Fruit fly (Drosophila melanogaster) whole organism, embryonic: ENCODE data around the gene Mink.
A peak's percentile ranks its signal among the peaks of the same experiment; 100 is the strongest.

Experiments
- ATbp ChIP-seq: fragments of 200-800 bp; sonication (Bioruptor generic); optimal IDR thresholded peaks from 2 replicates; lab custom pipeline; 2017; ENCODE audit warnings: missing biosample characterization, mild to moderate bottlenecking, missing genetic modification characterization, missing genetic modification reagents
- CG1024 ChIP-seq: fragments of 200-800 bp; sonication (Bioruptor generic); IDR thresholded peaks from 2 replicates; pipeline ENCODE4 v1.3.6; 2022; ENCODE audit warnings: missing biosample characterization, missing genetic modification characterization
- CG10267 ChIP-seq: fragments of 200-800 bp; sonication (Bioruptor generic); optimal IDR thresholded peaks from 2 replicates; lab custom pipeline; 2018; ENCODE audit warnings: missing biosample characterization, mild to moderate bottlenecking, missing genetic modification characterization, moderate library complexity
- CG10565 ChIP-seq: fragments of 200-800 bp; sonication (Bioruptor generic); optimal IDR thresholded peaks from 3 replicates; lab custom pipeline; 2016; ENCODE audit warnings: missing biosample characterization, mild to moderate bottlenecking, missing genetic modification characterization
- CG12299 ChIP-seq: fragments of 200-800 bp; sonication (Bioruptor generic); optimal IDR thresholded peaks from 2 replicates; lab custom pipeline; 2018; ENCODE audit warnings: missing biosample characterization, mild to moderate bottlenecking, missing genetic modification characterization
- CG12391 ChIP-seq: fragments of 200-800 bp; sonication (Bioruptor generic); optimal IDR thresholded peaks from 3 replicates; lab custom pipeline; 2018; ENCODE audit warnings: missing biosample characterization, mild to moderate bottlenecking, missing genetic modification characterization, moderate library complexity
- CG13775 ChIP-seq: fragments of 200-800 bp; sonication (Bioruptor generic); optimal IDR thresholded peaks from 3 replicates; lab custom pipeline; 2017; ENCODE audit warnings: missing biosample characterization, mild to moderate bottlenecking, missing genetic modification characterization
- CG14710 ChIP-seq: fragments of 200-800 bp; sonication (Bioruptor generic); optimal IDR thresholded peaks from 3 replicates; lab custom pipeline; 2019; ENCODE audit warnings: missing biosample characterization, mild to moderate bottlenecking, missing genetic modification characterization, moderate library complexity
- CG14860 ChIP-seq: fragments of 200-800 bp; sonication (Bioruptor generic); IDR thresholded peaks from 3 replicates; pipeline ENCODE4 v1.3.6; 2022; ENCODE audit warnings: missing biosample characterization, missing genetic modification characterization; ENCODE audit not compliant: partially characterized antibody
- CG16863 ChIP-seq: fragments of 200-800 bp; sonication (Bioruptor generic); optimal IDR thresholded peaks from 3 replicates; lab custom pipeline; 2016; ENCODE audit warnings: missing biosample characterization, missing genetic modification characterization
- CG17328 ChIP-seq: fragments of 200-800 bp; sonication (Bioruptor generic); IDR thresholded peaks from 2 replicates; pipeline ENCODE4 v1.3.6; 2022; ENCODE audit warnings: missing biosample characterization, missing genetic modification characterization
- CG18599 ChIP-seq: fragments of 200-800 bp; sonication (Bioruptor generic); optimal IDR thresholded peaks from 3 replicates; lab custom pipeline; 2017; ENCODE audit warnings: missing biosample characterization, missing genetic modification characterization, mild to moderate bottlenecking, moderate library complexity, missing genetic modification reagents
- CG2678 ChIP-seq: fragments of 200-800 bp; sonication (Bioruptor generic); optimal IDR thresholded peaks from 3 replicates; lab custom pipeline; 2019; ENCODE audit warnings: missing biosample characterization, mild to moderate bottlenecking, missing genetic modification characterization, moderate library complexity
- CG2889 ChIP-seq: fragments of 200-800 bp; sonication (Bioruptor generic); IDR thresholded peaks from 3 replicates; pipeline ENCODE4 v1.3.6; 2022; ENCODE audit warnings: missing biosample characterization, missing genetic modification characterization
- CG31224 ChIP-seq: fragments of 200-800 bp; sonication (Bioruptor generic); IDR thresholded peaks from 2 replicates; pipeline ENCODE4 v1.3.6; 2022; ENCODE audit warnings: missing biosample characterization, missing genetic modification characterization
- CG31365 ChIP-seq: fragments of 200-800 bp; sonication (Bioruptor generic); optimal IDR thresholded peaks from 2 replicates; lab custom pipeline; 2018; ENCODE audit warnings: missing biosample characterization, mild to moderate bottlenecking, missing genetic modification characterization
- CG34422 ChIP-seq: fragments of 200-800 bp; sonication (Bioruptor generic); IDR thresholded peaks from 3 replicates; pipeline ENCODE4 v1.3.6; 2022; ENCODE audit warnings: missing biosample characterization, missing genetic modification characterization
- CG3847 ChIP-seq: fragments of 200-800 bp; sonication (Bioruptor generic); IDR thresholded peaks from 2 replicates; pipeline ENCODE4 v1.3.6; 2022; ENCODE audit warnings: missing biosample characterization, missing genetic modification characterization
- CG3995 ChIP-seq: fragments of 200-800 bp; sonication (Bioruptor generic); optimal IDR thresholded peaks from 3 replicates; lab custom pipeline; 2016; ENCODE audit warnings: missing biosample characterization, missing genetic modification characterization
- CG42726 ChIP-seq: fragments of 200-800 bp; sonication (Bioruptor generic); IDR thresholded peaks from 2 replicates; pipeline ENCODE4 v1.3.6; 2022; ENCODE audit warnings: missing biosample characterization, missing genetic modification characterization; ENCODE audit not compliant: partially characterized antibody
- CG4404 ChIP-seq: fragments of 200-800 bp; sonication (Bioruptor generic); IDR thresholded peaks from 2 replicates; pipeline ENCODE4 v1.3.6; 2022; ENCODE audit warnings: missing biosample characterization, missing genetic modification characterization
- CG4617 ChIP-seq: fragments of 200-800 bp; sonication (Bioruptor generic); optimal IDR thresholded peaks from 3 replicates; lab custom pipeline; 2016; ENCODE audit warnings: missing biosample characterization, missing genetic modification characterization, borderline replicate concordance
- CG7556 ChIP-seq: fragments of 200-800 bp; sonication (Bioruptor generic); optimal IDR thresholded peaks from 2 replicates; lab custom pipeline; 2017; ENCODE audit warnings: missing biosample characterization, mild to moderate bottlenecking, missing genetic modification characterization
- CG8359 ChIP-seq: fragments of 200-800 bp; sonication (Bioruptor generic); optimal IDR thresholded peaks from 2 replicates; lab custom pipeline; 2017; ENCODE audit warnings: missing biosample characterization, mild to moderate bottlenecking, missing genetic modification characterization, borderline replicate concordance
- CG9609 ChIP-seq: fragments of 200-800 bp; sonication (Bioruptor generic); optimal IDR thresholded peaks from 3 replicates; lab custom pipeline; 2016; ENCODE audit warnings: missing biosample characterization, missing genetic modification characterization
- H2.0 ChIP-seq: fragments of 200-800 bp; sonication (Bioruptor generic); IDR thresholded peaks from 2 replicates; pipeline ENCODE4 v1.3.6; 2022; ENCODE audit warnings: missing biosample characterization, missing genetic modification characterization
- HmgD ChIP-seq: fragments of 200-800 bp; sonication (Bioruptor generic); optimal IDR thresholded peaks from 3 replicates; lab custom pipeline; 2016; ENCODE audit warnings: missing biosample characterization, missing genetic modification characterization
- Hr51 ChIP-seq, 2 experiments: fragments of 200-800 bp; sonication (Bioruptor generic); optimal IDR thresholded peaks; 2 replicates in 1 of 2; 3 replicates in 1 of 2; lab custom pipeline; 2016 to 2018; ENCODE audit warnings: missing biosample characterization in 2 of 2, missing genetic modification characterization in 2 of 2, mild to moderate bottlenecking in 1 of 2, moderate library complexity in 1 of 2
- MESR4 ChIP-seq: fragments of 200-800 bp; sonication (Bioruptor generic); optimal IDR thresholded peaks from 2 replicates; lab custom pipeline; 2018; ENCODE audit warnings: missing biosample characterization, mild to moderate bottlenecking, missing genetic modification characterization, moderate library complexity
- Nf-YA ChIP-seq: fragments of 200-800 bp; sonication (Bioruptor generic); IDR thresholded peaks from 2 replicates; pipeline ENCODE4 v1.3.6; 2022; ENCODE audit warnings: missing biosample characterization, missing genetic modification characterization
- Optix ChIP-seq: fragments of 200-800 bp; sonication (Bioruptor generic); IDR thresholded peaks from 3 replicates; pipeline ENCODE4 v1.3.6; 2022; ENCODE audit warnings: missing biosample characterization, missing genetic modification characterization
- Sin3A ChIP-seq: fragments of >200 bp; optimal IDR thresholded peaks from 2 replicates; lab custom pipeline; 2018
- ab ChIP-seq: fragments of 200-800 bp; sonication (Bioruptor generic); optimal IDR thresholded peaks from 2 replicates; lab custom pipeline; 2016; ENCODE audit warnings: missing biosample characterization, missing genetic modification characterization
- aop ChIP-seq: fragments of 200-800 bp; sonication (Bioruptor generic); IDR thresholded peaks from 2 replicates; pipeline ENCODE4 v1.3.6; 2022; ENCODE audit warnings: missing biosample characterization, missing genetic modification characterization
- ato ChIP-seq: fragments of 200-800 bp; sonication (Bioruptor generic); IDR thresholded peaks from 2 replicates; pipeline ENCODE4 v1.3.6; 2022; ENCODE audit warnings: missing biosample characterization, missing genetic modification characterization; ENCODE audit not compliant: partially characterized antibody
- bbx ChIP-seq: fragments of 200-800 bp; sonication (Bioruptor generic); IDR thresholded peaks from 2 replicates; pipeline ENCODE4 v1.3.6; 2022; ENCODE audit warnings: missing biosample characterization, missing genetic modification characterization; ENCODE audit not compliant: partially characterized antibody
- caup ChIP-seq: fragments of 200-800 bp; sonication (Bioruptor generic); optimal IDR thresholded peaks from 3 replicates; lab custom pipeline; 2017; ENCODE audit warnings: missing biosample characterization, mild to moderate bottlenecking, missing genetic modification characterization, moderate library complexity; ENCODE audit not compliant: severe bottlenecking
- chif ChIP-seq, 2 experiments: fragments of 200-800 bp; sonication (Bioruptor generic); optimal IDR thresholded peaks; 3 replicates each; lab custom pipeline; 2016; ENCODE audit warnings: missing biosample characterization in 2 of 2, missing genetic modification characterization in 2 of 2
- crc ChIP-seq: fragments of 200-800 bp; sonication (Bioruptor generic); optimal IDR thresholded peaks from 2 replicates; lab custom pipeline; 2016; ENCODE audit warnings: missing biosample characterization, missing genetic modification characterization
- crol ChIP-seq: fragments of 200-800 bp; sonication (Bioruptor generic); IDR thresholded peaks from 2 replicates; pipeline ENCODE4 v1.3.6; 2022; ENCODE audit warnings: missing biosample characterization, missing genetic modification characterization
- gem ChIP-seq: fragments of 200-800 bp; sonication (Bioruptor generic); optimal IDR thresholded peaks from 2 replicates; lab custom pipeline; 2019; ENCODE audit warnings: missing biosample characterization, mild to moderate bottlenecking, missing genetic modification characterization, moderate library complexity
- gsb ChIP-seq: fragments of 200-800 bp; sonication (Bioruptor generic); IDR thresholded peaks from 2 replicates; pipeline ENCODE4 v1.3.6; 2022; ENCODE audit warnings: missing biosample characterization, missing genetic modification characterization
- ham ChIP-seq: fragments of 200-800 bp; sonication (Bioruptor generic); IDR thresholded peaks from 2 replicates; pipeline ENCODE4 v1.3.6; 2022; ENCODE audit warnings: missing biosample characterization, missing genetic modification characterization
- nau ChIP-seq: fragments of 200-800 bp; sonication (Bioruptor generic); optimal IDR thresholded peaks from 3 replicates; lab custom pipeline; 2017; ENCODE audit warnings: missing biosample characterization, mild to moderate bottlenecking, missing genetic modification characterization, missing genetic modification reagents
- pnt ChIP-seq: fragments of 200-800 bp; sonication (Bioruptor generic); optimal IDR thresholded peaks from 3 replicates; lab custom pipeline; 2016; ENCODE audit warnings: missing biosample characterization, missing genetic modification characterization
- psq ChIP-seq: fragments of 200-800 bp; sonication (Bioruptor generic); optimal IDR thresholded peaks from 2 replicates; lab custom pipeline; 2017; ENCODE audit warnings: missing biosample characterization, missing genetic modification characterization
- run ChIP-seq: fragments of 200-800 bp; sonication (Bioruptor generic); optimal IDR thresholded peaks from 3 replicates; lab custom pipeline; 2018; ENCODE audit warnings: missing biosample characterization, mild to moderate bottlenecking, missing genetic modification characterization
- sima ChIP-seq: fragments of 200-800 bp; sonication (Bioruptor generic); optimal IDR thresholded peaks from 2 replicates; lab custom pipeline; 2016; ENCODE audit warnings: missing biosample characterization, missing genetic modification characterization
- tin ChIP-seq: fragments of 200-800 bp; sonication (Bioruptor generic); optimal IDR thresholded peaks from 3 replicates; lab custom pipeline; 2016; ENCODE audit warnings: missing biosample characterization, missing genetic modification characterization
- twi ChIP-seq: fragments of 200-800 bp; optimal IDR thresholded peaks from 2 replicates; lab custom pipeline; 2019; ENCODE audit warnings: missing biosample characterization, mild to moderate bottlenecking, missing genetic modification characterization, moderate library complexity
- vvl ChIP-seq: fragments of 200-800 bp; sonication (Bioruptor generic); IDR thresholded peaks from 2 replicates; pipeline ENCODE4 v1.3.6; 2022; ENCODE audit warnings: missing biosample characterization, missing genetic modification characterization
- yki ChIP-seq: fragments of >200 bp; optimal IDR thresholded peaks from 3 replicates; lab custom pipeline; 2018

Mink gene

dm6 chr3R:24938049-24938448, 15.8 kb downstream of the Mink start, which contains the start of gene Osbp (continued):
- no peak for TF ChIP-seq CG7556 (GFP tag; lab: Kevin White, UChicago)
- TF ChIP-seq CG3847, result peak; percentile 39; the same call in 1 of the 2 replicates
- no peak for TF ChIP-seq CG2889 (GFP tag; lab: Robert Waterston, UW)
- TF ChIP-seq gsb (GFP tag; lab: Robert Waterston, UW), result no peak
- TF ChIP-seq ato (GFP tag; lab: Robert Waterston, UW), result peak; percentile 58; the same call in 1 of the 2 replicates
- TF ChIP-seq CG42726 (GFP tag; lab: Robert Waterston, UW), result peak; percentile 70
- no peak for TF ChIP-seq ab (GFP tag; lab: Kevin White, UChicago)
- TF ChIP-seq Sin3A, result no peak
- no peak for TF ChIP-seq ATbp
- TF ChIP-seq yki (lab: Kevin White, UChicago), result no peak
- TF ChIP-seq nau, result no peak
- peak; percentile 59; the same call in 1 of the 2 replicates for TF ChIP-seq aop
- TF ChIP-seq sima (GFP tag; lab: Kevin White, UChicago), result no peak
- no peak for TF ChIP-seq CG2678 (tag; lab: Kevin White, UChicago)
- TF ChIP-seq CG9609 (GFP tag; lab: Kevin White, UChicago), result no peak
- TF ChIP-seq Nf-YA (GFP tag; lab: Robert Waterston, UW), result no peak
- no peak for TF ChIP-seq twi (tag; lab: Kevin White, UChicago)
- no peak for TF ChIP-seq pnt
- peak; percentile 57; the same call in 2 of the 3 replicates for TF ChIP-seq CG14860 (GFP tag; lab: Robert Waterston, UW)
- peak; percentile 40 for TF ChIP-seq CG14710
- TF ChIP-seq CG16863 (GFP tag; lab: Kevin White, UChicago), result no peak
- no peak for TF ChIP-seq CG8359
- no peak for TF ChIP-seq run (tag; lab: Kevin White, UChicago)
- no peak for TF ChIP-seq CG17328 (GFP tag; lab: Robert Waterston, UW)
- peak; percentile 72 for TF ChIP-seq bbx (GFP tag; lab: Robert Waterston, UW)
- no peak for TF ChIP-seq Optix (GFP tag; lab: Robert Waterston, UW)
- peak; percentile 9 for TF ChIP-seq HmgD (GFP tag; lab: Kevin White, UChicago)
- no peak for TF ChIP-seq H2.0 (GFP tag; lab: Robert Waterston, UW)
- no peak for TF ChIP-seq CG31224 (GFP tag; lab: Robert Waterston, UW)
- peak; percentile 72 for TF ChIP-seq CG10267 (tag; lab: Kevin White, UChicago)
- no peak for TF ChIP-seq CG12299 (tag; lab: Kevin White, UChicago)
- TF ChIP-seq CG1024 (GFP tag; lab: Robert Waterston, UW), result no peak
- TF ChIP-seq ham (GFP tag; lab: Robert Waterston, UW), result no peak
- TF ChIP-seq crol, result no peak
- TF ChIP-seq CG10565 (GFP tag; lab: Kevin White, UChicago), result no peak
- TF ChIP-seq CG34422 (GFP tag; lab: Robert Waterston, UW), result peak; percentile 62; the same call in 1 of the 3 replicates
- TF ChIP-seq CG4617 (GFP tag; lab: Kevin White, UChicago), result peak; percentile 57
- TF ChIP-seq CG4404 (GFP tag; lab: Robert Waterston, UW), result no peak
- no peak for TF ChIP-seq CG13775
- no peak for TF ChIP-seq psq
- TF ChIP-seq tin, result no peak
- TF ChIP-seq vvl (GFP tag; lab: Robert Waterston, UW), result no peak
- no peak for TF ChIP-seq CG31365
- TF ChIP-seq Hr51 (GFP tag; optimal IDR thresholded peaks at IDR 0.05; lab: Kevin White, UChicago), result no peak
- no peak for TF ChIP-seq crc (GFP tag; lab: Kevin White, UChicago)
- TF ChIP-seq CG12391 (tag; lab: Kevin White, UChicago), result no peak
- peak; percentile 94 for TF ChIP-seq MESR4 (GFP tag; lab: Kevin White, UChicago)
- no peak for TF ChIP-seq chif (GFP tag; optimal IDR thresholded peaks at IDR 0.05; lab: Kevin White, UChicago)
- TF ChIP-seq CG18599 (GFP tag; lab: Kevin White, UChicago), result no peak
- no peak for TF ChIP-seq CG3995 (GFP tag; lab: Kevin White, UChicago)
- no peak for TF ChIP-seq gem
- TF ChIP-seq caup (GFP tag; lab: Kevin White, UChicago), result no peak
